Fruit fly (Drosophila melanogaster): ENCODE measurements around the gene CG14695.

DNA sequence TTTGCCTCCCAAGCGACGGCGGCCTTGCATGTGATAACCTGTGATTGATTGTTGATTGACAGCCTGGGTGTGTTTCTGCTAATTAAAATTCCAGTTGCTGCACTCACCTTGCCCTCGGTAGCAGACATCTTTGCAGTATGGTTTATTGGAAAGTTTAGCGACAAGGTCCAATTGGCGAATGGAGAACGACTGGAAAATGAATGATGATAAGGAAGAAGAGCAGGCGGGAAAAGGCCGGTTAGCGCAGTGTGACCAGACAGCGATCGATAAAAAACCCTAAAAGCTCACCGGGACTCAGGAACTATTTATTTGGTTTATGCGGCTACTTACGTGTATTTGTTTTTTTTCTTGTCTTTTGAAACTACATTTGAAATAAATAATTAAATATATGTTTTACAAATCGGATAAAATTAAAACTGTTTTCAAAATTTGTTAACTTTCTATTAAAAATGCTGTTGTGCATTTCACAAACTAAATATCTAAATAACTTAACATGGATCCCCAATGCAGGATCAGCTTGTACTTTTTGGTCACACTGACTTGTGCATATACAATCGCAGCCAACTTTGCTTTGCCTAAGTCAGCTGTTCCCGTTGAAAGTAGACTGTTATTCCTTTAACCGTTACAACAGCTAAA lies 6.9 kb downstream of the CG14695 start, which contains the start of gene Fdh:
- TF ChIP-seq gl (tag; optimal IDR thresholded peaks at IDR 0.05) (no peak), CG15710 (tag; optimal IDR thresholded peaks at IDR 0.05) (peak; percentile 64), CG12605 (GFP tag; IDR thresholded peaks at IDR 0.05) (no peak), Ets98B (GFP tag; IDR thresholded peaks at IDR 0.05) (peak; percentile 31; the same call in 1 of the 2 replicates), EcR (GFP tag; optimal IDR thresholded peaks at IDR 0.05) (no peak), CG13204 (GFP tag; optimal IDR thresholded peaks at IDR 0.05) (no peak), CG8159 (tag; optimal IDR thresholded peaks at IDR 0.05) (peak; percentile 64), Pif1A (GFP tag; optimal IDR thresholded peaks at IDR 0.05) (no peak), Pif1B (GFP tag; optimal IDR thresholded peaks at IDR 0.05) (peak; percentile 38), CG32121 (GFP tag; IDR thresholded peaks at IDR 0.05) (0 out of 2 replicates have a peak, but pooled peaks have one; percentile 13), CG17806 (tag; optimal IDR thresholded peaks at IDR 0.05) (peak; percentile 40), rn (GFP tag; IDR thresholded peaks at IDR 0.05) (no peak), CG10348 (GFP tag; IDR thresholded peaks at IDR 0.05) (no peak), CG14655 (GFP tag; optimal IDR thresholded peaks at IDR 0.05) (no peak)
